Fruit fly (Drosophila melanogaster): Measurements from ENCODE around the gene Noc1.
A peak's percentile ranks its signal among the peaks of the same experiment; 100 is the strongest.

Noc1 gene

dm6 chr3L:11074043-11074853 lies at the start of gene Noc1, which contains the start of gene Pfdn2:
Gene Noc1 (plus strand): TSS chr3L:11074769.
Gene Pfdn2 (minus strand): TSS chr3L:11074388.
- TF ChIP-seq CG1620 (GFP tag; optimal IDR thresholded peaks at IDR 0.05) (no peak), CG33017 (tag; optimal IDR thresholded peaks at IDR 0.05) (peak; percentile 39), CG14711 (tag; optimal IDR thresholded peaks at IDR 0.05) (peak; percentile 34), CG5204 (GFP tag; optimal IDR thresholded peaks at IDR 0.05) (no peak), bab1 (GFP tag; optimal IDR thresholded peaks at IDR 0.05) (peak; percentile 35), CG7101 (tag; optimal IDR thresholded peaks at IDR 0.05) (peak; percentile 66), Mnt (GFP tag; optimal IDR thresholded peaks at IDR 0.05) (peak; percentile 92), CG11617 (GFP tag; optimal IDR thresholded peaks at IDR 0.05) (peak; percentile 52), CG12768 (GFP tag; optimal IDR thresholded peaks at IDR 0.05) (no peak), Clk (GFP tag; optimal IDR thresholded peaks at IDR 0.05) (no peak), ovo (GFP tag; optimal IDR thresholded peaks at IDR 0.05) (peak; percentile 43), cic (GFP tag; optimal IDR thresholded peaks at IDR 0.05) (no peak), Crg-1 (GFP tag; optimal IDR thresholded peaks at IDR 0.05) (no peak)

dm6 chr3L:11025261-11025660 lies 49.3 kb upstream of the Noc1 start, which contains the start of gene CG32079:
Gene CG32079 (plus strand): TSS chr3L:11025561.
- no peak for TF ChIP-seq bab1 (GFP tag; optimal IDR thresholded peaks at IDR 0.05)
- TF ChIP-seq cnc (optimal IDR thresholded peaks at IDR 0.05): no peak
- no peak for TF ChIP-seq pad (GFP tag; optimal IDR thresholded peaks at IDR 0.05)
- no peak for TF ChIP-seq cic (GFP tag; optimal IDR thresholded peaks at IDR 0.05)
- TF ChIP-seq CG7101 (tag; optimal IDR thresholded peaks at IDR 0.05): no peak

dm6 chr3L:11027279-11027678 lies 47.3 kb upstream of the Noc1 start, which contains the start of gene CG32081:
Gene CG32081 (plus strand): TSS chr3L:11027579.
- TF ChIP-seq CG1620 (GFP tag; optimal IDR thresholded peaks at IDR 0.05) (no peak), tj (GFP tag; optimal IDR thresholded peaks at IDR 0.05) (no peak), cic (GFP tag; optimal IDR thresholded peaks at IDR 0.05) (no peak), CG33017 (tag; optimal IDR thresholded peaks at IDR 0.05) (no peak), pad (GFP tag; optimal IDR thresholded peaks at IDR 0.05) (no peak), Clk (GFP tag; optimal IDR thresholded peaks at IDR 0.05) (no peak), CG7101 (tag; optimal IDR thresholded peaks at IDR 0.05) (no peak), CG14711 (tag; optimal IDR thresholded peaks at IDR 0.05) (no peak), cnc (optimal IDR thresholded peaks at IDR 0.05) (no peak), Hr96 (GFP tag; optimal IDR thresholded peaks at IDR 0.05) (no peak), Crg-1 (GFP tag; optimal IDR thresholded peaks at IDR 0.05) (no peak), CG11617 (GFP tag; optimal IDR thresholded peaks at IDR 0.05) (no peak), CG5204 (GFP tag; optimal IDR thresholded peaks at IDR 0.05) (no peak)

dm6 chr3L:11031784-11032183 lies 42.8 kb upstream of the Noc1 start:
- TF ChIP-seq Clk (GFP tag; optimal IDR thresholded peaks at IDR 0.05) (no peak), CG7045 (GFP tag; optimal IDR thresholded peaks at IDR 0.05) (no peak), CG11617 (GFP tag; optimal IDR thresholded peaks at IDR 0.05) (no peak)

dm6 chr3L:11033327-11033975 lies 41.1 kb upstream of the Noc1 start:
- TF ChIP-seq Mnt (GFP tag; optimal IDR thresholded peaks at IDR 0.05) (no peak), tj (GFP tag; optimal IDR thresholded peaks at IDR 0.05) (no peak), ovo (GFP tag; optimal IDR thresholded peaks at IDR 0.05) (no peak), CG1620 (GFP tag; optimal IDR thresholded peaks at IDR 0.05) (no peak), Clk (GFP tag; optimal IDR thresholded peaks at IDR 0.05) (no peak), bab1 (GFP tag; optimal IDR thresholded peaks at IDR 0.05) (no peak), CG33017 (tag; optimal IDR thresholded peaks at IDR 0.05) (no peak), CG7101 (tag; optimal IDR thresholded peaks at IDR 0.05) (no peak), CG5204 (GFP tag; optimal IDR thresholded peaks at IDR 0.05) (no peak), cic (GFP tag; optimal IDR thresholded peaks at IDR 0.05) (no peak), pad (GFP tag; optimal IDR thresholded peaks at IDR 0.05) (no peak), CG14711 (tag; optimal IDR thresholded peaks at IDR 0.05) (no peak), kay (GFP tag; ENCODE audit: borderline replicate concordance) (no peak), CG7045 (GFP tag; optimal IDR thresholded peaks at IDR 0.05) (no peak), toe (GFP tag; optimal IDR thresholded peaks at IDR 0.05) (no peak), Crg-1 (GFP tag; optimal IDR thresholded peaks at IDR 0.05) (no peak), CG12768 (GFP tag; optimal IDR thresholded peaks at IDR 0.05) (no peak), Hr96 (GFP tag; optimal IDR thresholded peaks at IDR 0.05) (no peak), CG11617 (GFP tag; optimal IDR thresholded peaks at IDR 0.05) (no peak), cnc (optimal IDR thresholded peaks at IDR 0.05) (no peak)

- TF ChIP-seq Mnt (GFP tag; optimal IDR thresholded peaks at IDR 0.05) (no peak), CG7101 (tag; optimal IDR thresholded peaks at IDR 0.05) (no peak), Crg-1 (GFP tag; optimal IDR thresholded peaks at IDR 0.05) (no peak), cnc (optimal IDR thresholded peaks at IDR 0.05) (no peak), tj (GFP tag; optimal IDR thresholded peaks at IDR 0.05) (no peak), CG11617 (GFP tag; optimal IDR thresholded peaks at IDR 0.05) (no peak), kay (GFP tag; ENCODE audit: borderline replicate concordance) (no peak), CG7045 (GFP tag; optimal IDR thresholded peaks at IDR 0.05) (no peak), bab1 (GFP tag; optimal IDR thresholded peaks at IDR 0.05) (no peak)
Observed at dm6 chr3L:11035039-11035438, 39.5 kb upstream of the Noc1 start.
